Worm (Caenorhabditis elegans) whole organism, late embryonic: Measurements from ENCODE around the gene bbs-4.

Source experiments
- ceh-34 ChIP-seq: sonication (generic microtip); optimal IDR thresholded peaks from 2 replicates; lab custom pipeline; 2016; ENCODE audit warnings: mild to moderate bottlenecking, missing genetic modification characterization, missing compliant biosample characterization
- che-1 ChIP-seq: sonication (generic microtip); optimal IDR thresholded peaks from 2 replicates; lab custom pipeline; 2016; ENCODE audit warnings: mild to moderate bottlenecking, missing genetic modification characterization, missing compliant biosample characterization

ce11 chrIII:9582240-9582639 is 29.8 kb downstream of the bbs-4 start, which contains the start of gene C48B4.3:
- TF ChIP-seq ceh-34 (tag; lab: Kevin White, UChicago), result no peak
- TF ChIP-seq che-1, result no peak
